Fruit fly (Drosophila melanogaster) whole organism, embryonic: Measurements from ENCODE around the gene CtBP.
A peak's percentile ranks its signal among the peaks of the same experiment; 100 is the strongest.

ENCODE experiments used
- Adf1 ChIP-seq: fragments of 200-800 bp; sonication (Bioruptor generic); IDR thresholded peaks from 2 replicates; pipeline ENCODE4 v1.3.6; 2022; ENCODE audit warnings: missing biosample characterization, missing genetic modification characterization
- CG10959 ChIP-seq: fragments of 200-800 bp; sonication (Bioruptor generic); IDR thresholded peaks from 2 replicates; pipeline ENCODE4 v1.3.6; 2022; ENCODE audit warnings: missing biosample characterization, missing genetic modification characterization
- CG10979 ChIP-seq: fragments of 200-800 bp; sonication (Bioruptor generic); optimal IDR thresholded peaks from 2 replicates; lab custom pipeline; 2018; ENCODE audit warnings: missing biosample characterization, mild to moderate bottlenecking, missing genetic modification characterization, moderate library complexity
- CG11398 ChIP-seq: fragments of 200-800 bp; sonication (Bioruptor generic); optimal IDR thresholded peaks from 2 replicates; lab custom pipeline; 2016; ENCODE audit warnings: missing biosample characterization, missing genetic modification characterization
- CG11723 ChIP-seq: fragments of 200-800 bp; sonication (Bioruptor generic); optimal IDR thresholded peaks from 2 replicates; lab custom pipeline; 2017; ENCODE audit warnings: missing biosample characterization, mild to moderate bottlenecking, missing genetic modification characterization
- CG12236 ChIP-seq: fragments of 200-800 bp; sonication (Bioruptor generic); optimal IDR thresholded peaks from 2 replicates; lab custom pipeline; 2016; ENCODE audit warnings: missing biosample characterization, missing genetic modification characterization
- CG13123 ChIP-seq: fragments of 200-800 bp; sonication (Bioruptor generic); optimal IDR thresholded peaks from 2 replicates; lab custom pipeline; 2016; ENCODE audit warnings: missing biosample characterization, missing genetic modification characterization
- CG1647 ChIP-seq: fragments of 200-800 bp; sonication (Bioruptor generic); optimal IDR thresholded peaks from 3 replicates; lab custom pipeline; 2016; ENCODE audit warnings: missing biosample characterization, missing genetic modification characterization
- CG32772 ChIP-seq: fragments of 200-800 bp; sonication (Bioruptor generic); IDR thresholded peaks from 2 replicates; pipeline ENCODE4 v1.3.6; 2022; ENCODE audit warnings: missing biosample characterization, missing genetic modification characterization
- CG3838 ChIP-seq: fragments of 200-800 bp; sonication (Bioruptor generic); optimal IDR thresholded peaks from 3 replicates; lab custom pipeline; 2016; ENCODE audit warnings: missing biosample characterization, missing genetic modification characterization
- CG4404 ChIP-seq: fragments of 200-800 bp; sonication (Bioruptor generic); IDR thresholded peaks from 2 replicates; pipeline ENCODE4 v1.3.6; 2022; ENCODE audit warnings: missing biosample characterization, missing genetic modification characterization
- CG6654 ChIP-seq: fragments of 200-800 bp; sonication (Bioruptor generic); optimal IDR thresholded peaks from 2 replicates; lab custom pipeline; 2017; ENCODE audit warnings: missing biosample characterization, mild to moderate bottlenecking, missing genetic modification characterization
- CG6813 ChIP-seq: fragments of 200-800 bp; sonication (Bioruptor generic); optimal IDR thresholded peaks from 2 replicates; lab custom pipeline; 2017; ENCODE audit warnings: missing biosample characterization, missing genetic modification characterization, mild to moderate bottlenecking, moderate library complexity, missing genetic modification reagents
- CG6854 ChIP-seq: fragments of 200-800 bp; sonication (Bioruptor generic); optimal IDR thresholded peaks from 3 replicates; lab custom pipeline; 2017; ENCODE audit warnings: missing biosample characterization, mild to moderate bottlenecking, missing genetic modification characterization
- CG7745 ChIP-seq: fragments of 200-800 bp; sonication (Bioruptor generic); optimal IDR thresholded peaks from 2 replicates; lab custom pipeline; 2018; ENCODE audit warnings: missing biosample characterization, mild to moderate bottlenecking, missing genetic modification characterization, moderate library complexity
- CG8924 ChIP-seq: fragments of 200-800 bp; optimal IDR thresholded peaks from 3 replicates; lab custom pipeline; 2019; ENCODE audit warnings: missing biosample characterization, mild to moderate bottlenecking, missing genetic modification characterization, moderate library complexity
- Deaf1 ChIP-seq: fragments of 200-800 bp; optimal IDR thresholded peaks from 3 replicates; lab custom pipeline; 2019; ENCODE audit warnings: missing biosample characterization, mild to moderate bottlenecking, missing genetic modification characterization, moderate library complexity
- Drgx ChIP-seq: fragments of 200-800 bp; sonication (Bioruptor generic); IDR thresholded peaks from 2 replicates; pipeline ENCODE4 v1.3.6; 2022; ENCODE audit warnings: missing biosample characterization, missing genetic modification characterization
- Ets97D ChIP-seq: fragments of 200-800 bp; sonication (Bioruptor generic); optimal IDR thresholded peaks from 3 replicates; lab custom pipeline; 2016; ENCODE audit warnings: missing biosample characterization, missing genetic modification characterization
- Fer1 ChIP-seq: fragments of 200-800 bp; sonication (Bioruptor generic); optimal IDR thresholded peaks from 2 replicates; lab custom pipeline; 2017; ENCODE audit warnings: missing biosample characterization, mild to moderate bottlenecking, missing genetic modification characterization
- HLH54F ChIP-seq: fragments of 200-800 bp; sonication (Bioruptor generic); optimal IDR thresholded peaks from 3 replicates; lab custom pipeline; 2016; ENCODE audit warnings: missing biosample characterization, missing genetic modification characterization
- Hey ChIP-seq: fragments of 200-800 bp; sonication (Bioruptor generic); optimal IDR thresholded peaks from 3 replicates; lab custom pipeline; 2018; ENCODE audit warnings: missing biosample characterization, mild to moderate bottlenecking, missing genetic modification characterization
- Lhr ChIP-seq: fragments of 200-800 bp; sonication (Bioruptor generic); optimal IDR thresholded peaks from 3 replicates; lab custom pipeline; 2017; ENCODE audit warnings: mild to moderate bottlenecking, missing biosample characterization, missing genetic modification reagents, missing genetic modification characterization
- Meics ChIP-seq: fragments of 200-800 bp; sonication (Bioruptor generic); optimal IDR thresholded peaks from 2 replicates; lab custom pipeline; 2017; ENCODE audit warnings: missing biosample characterization, mild to moderate bottlenecking, missing genetic modification characterization
- NfI ChIP-seq: fragments of 200-800 bp; sonication (Bioruptor generic); optimal IDR thresholded peaks from 3 replicates; lab custom pipeline; 2018; ENCODE audit warnings: missing biosample characterization, mild to moderate bottlenecking, missing genetic modification characterization, moderate library complexity
- Oaz ChIP-seq: fragments of 200-800 bp; sonication (Bioruptor generic); IDR thresholded peaks from 2 replicates; pipeline ENCODE4 v1.3.6; 2022; ENCODE audit warnings: missing biosample characterization, missing genetic modification characterization
- Oli ChIP-seq: fragments of 200-800 bp; sonication (Bioruptor generic); optimal IDR thresholded peaks from 2 replicates; lab custom pipeline; 2018; ENCODE audit warnings: missing biosample characterization, mild to moderate bottlenecking, missing genetic modification characterization, moderate library complexity
- Opbp ChIP-seq: fragments of 200-800 bp; sonication (Bioruptor generic); IDR thresholded peaks from 3 replicates; pipeline ENCODE4 v1.3.6; 2022; ENCODE audit warnings: missing biosample characterization, missing genetic modification characterization; ENCODE audit not compliant: partially characterized antibody
- Scr ChIP-seq: fragments of 200-800 bp; sonication (Bioruptor generic); IDR thresholded peaks from 2 replicates; pipeline ENCODE4 v1.3.6; 2022; ENCODE audit warnings: missing biosample characterization, missing genetic modification characterization; ENCODE audit not compliant: partially characterized antibody
- Usf ChIP-seq: fragments of 200-800 bp; sonication (Bioruptor generic); optimal IDR thresholded peaks from 2 replicates; lab custom pipeline; 2017; ENCODE audit warnings: missing genotype, missing biosample characterization, missing genetic modification characterization
- YL-1 ChIP-seq: fragments of 200-800 bp; sonication (Bioruptor generic); optimal IDR thresholded peaks from 3 replicates; lab custom pipeline; 2017; ENCODE audit warnings: missing biosample characterization, mild to moderate bottlenecking, missing genetic modification characterization
- ap ChIP-seq: fragments of 200-800 bp; sonication (Bioruptor generic); IDR thresholded peaks from 2 replicates; pipeline ENCODE4 v1.3.6; 2022; ENCODE audit warnings: missing biosample characterization, missing genetic modification characterization
- corto ChIP-seq: fragments of 200-800 bp; sonication (Bioruptor generic); optimal IDR thresholded peaks from 2 replicates; lab custom pipeline; 2016; ENCODE audit warnings: missing biosample characterization, mild to moderate bottlenecking, missing genetic modification characterization, moderate library complexity
- crol ChIP-seq: fragments of 200-800 bp; sonication (Bioruptor generic); IDR thresholded peaks from 2 replicates; pipeline ENCODE4 v1.3.6; 2022; ENCODE audit warnings: missing biosample characterization, missing genetic modification characterization
- eve ChIP-seq, 2 experiments: fragments of >200 bp; optimal IDR thresholded peaks; 2 replicates each; lab custom pipeline; 2017; ENCODE audit warnings: missing biosample characterization in 2 of 2, missing genetic modification characterization in 2 of 2
- gcm ChIP-seq: fragments of 200-800 bp; sonication (Bioruptor generic); optimal IDR thresholded peaks from 2 replicates; lab custom pipeline; 2019; ENCODE audit warnings: missing biosample characterization, mild to moderate bottlenecking, missing genetic modification characterization, moderate library complexity
- h ChIP-seq: fragments of >200 bp; optimal IDR thresholded peaks from 2 replicates; lab custom pipeline; 2017
- jing ChIP-seq: fragments of 200-800 bp; sonication (Bioruptor generic); optimal IDR thresholded peaks from 2 replicates; lab custom pipeline; 2018; ENCODE audit warnings: missing biosample characterization, mild to moderate bottlenecking, missing genetic modification characterization
- kni ChIP-seq: fragments of 200-800 bp; sonication (Bioruptor generic); optimal IDR thresholded peaks from 3 replicates; lab custom pipeline; 2017; ENCODE audit warnings: mild to moderate bottlenecking, missing biosample characterization, missing genetic modification reagents, missing genetic modification characterization
- mirr ChIP-seq: fragments of 200-800 bp; sonication (Bioruptor generic); optimal IDR thresholded peaks from 3 replicates; lab custom pipeline; 2018; ENCODE audit warnings: missing biosample characterization, mild to moderate bottlenecking, missing genetic modification characterization
- nmo ChIP-seq: fragments of 200-800 bp; sonication (Bioruptor generic); optimal IDR thresholded peaks from 2 replicates; lab custom pipeline; 2018; ENCODE audit warnings: missing biosample characterization, mild to moderate bottlenecking, missing genetic modification characterization, moderate library complexity
- peb ChIP-seq: fragments of 200-800 bp; sonication (Bioruptor generic); IDR thresholded peaks from 2 replicates; pipeline ENCODE4 v1.3.6; 2022; ENCODE audit warnings: missing biosample characterization, missing genetic modification characterization
- phol ChIP-seq: fragments of 200-800 bp; sonication (Bioruptor generic); optimal IDR thresholded peaks from 3 replicates; lab custom pipeline; 2018; ENCODE audit warnings: missing biosample characterization, mild to moderate bottlenecking, missing genetic modification characterization, moderate library complexity
- run ChIP-seq: fragments of 200-800 bp; sonication (Bioruptor generic); optimal IDR thresholded peaks from 3 replicates; lab custom pipeline; 2018; ENCODE audit warnings: missing biosample characterization, mild to moderate bottlenecking, missing genetic modification characterization
- sc ChIP-seq, 3 experiments: fragments of >200 bp in 2 of 3; fragments of 200-800 bp in 1 of 3; sonication (Bioruptor generic) in 1 of 3; optimal IDR thresholded peaks; 2 replicates in 2 of 3; 3 replicates in 1 of 3; lab custom pipeline; 2017; ENCODE audit warnings: mild to moderate bottlenecking in 1 of 3, missing biosample characterization in 1 of 3, missing genetic modification characterization in 1 of 3, missing genetic modification reagents in 1 of 3
- so ChIP-seq: fragments of 200-800 bp; sonication (Bioruptor generic); IDR thresholded peaks from 3 replicates; pipeline ENCODE4 v1.3.6; 2022; ENCODE audit warnings: missing biosample characterization, missing genetic modification characterization
- stc ChIP-seq: fragments of 200-800 bp; sonication (Bioruptor generic); IDR thresholded peaks from 2 replicates; pipeline ENCODE4 v1.3.6; 2022; ENCODE audit warnings: missing biosample characterization, missing genetic modification characterization
- tap ChIP-seq: fragments of 200-800 bp; optimal IDR thresholded peaks from 3 replicates; lab custom pipeline; 2019; ENCODE audit warnings: missing biosample characterization, mild to moderate bottlenecking, missing genetic modification characterization, moderate library complexity
- tgo ChIP-seq: fragments of 200-800 bp; sonication (Bioruptor generic); IDR thresholded peaks from 3 replicates; pipeline ENCODE4 v1.3.6; 2022; ENCODE audit warnings: missing biosample characterization, missing genetic modification characterization
- toy ChIP-seq: fragments of 200-800 bp; sonication (Bioruptor generic); IDR thresholded peaks from 2 replicates; pipeline ENCODE4 v1.3.6; 2022; ENCODE audit warnings: missing biosample characterization, missing genetic modification characterization
- yki ChIP-seq: fragments of >200 bp; optimal IDR thresholded peaks from 3 replicates; lab custom pipeline; 2018
- zf30C ChIP-seq: fragments of 200-800 bp; sonication (Bioruptor generic); optimal IDR thresholded peaks from 3 replicates; lab custom pipeline; 2018; ENCODE audit warnings: missing biosample characterization, mild to moderate bottlenecking, missing genetic modification characterization

Gene CtBP

dm6 chr3R:12974447-12974846 is 37.0 kb upstream of the CtBP start (continued):
- TF ChIP-seq Deaf1 (tag; lab: Kevin White, UChicago) (peak; percentile 59), kni (GFP tag; lab: Kevin White, UChicago) (no peak), crol (GFP tag; lab: Robert Waterston, UW) (no peak), peb (GFP tag; lab: Robert Waterston, UW) (no peak), zf30C (GFP tag; lab: Kevin White, UChicago) (peak; percentile 21), tgo (GFP tag; lab: Robert Waterston, UW) (peak; percentile 33; the same call in 1 of the 3 replicates), so (GFP tag; lab: Robert Waterston, UW) (no peak), ap (GFP tag; lab: Robert Waterston, UW) (no peak), eve (GFP tag; optimal IDR thresholded peaks at IDR 0.05; lab: Kevin White, UChicago) (no peak), Usf (GFP tag; lab: Kevin White, UChicago) (no peak), h (lab: Kevin White, UChicago) (no peak), CG13123 (GFP tag; lab: Kevin White, UChicago) (no peak), toy (GFP tag; lab: Robert Waterston, UW) (no peak), Adf1 (GFP tag; lab: Robert Waterston, UW) (no peak), Ets97D (GFP tag; lab: Kevin White, UChicago) (no peak), phol (no peak), Lhr (GFP tag; lab: Kevin White, UChicago) (no peak), CG3838 (no peak), stc (GFP tag; lab: Robert Waterston, UW) (no peak), jing (GFP tag; lab: Kevin White, UChicago) (no peak), CG10959 (no peak), run (tag; lab: Kevin White, UChicago) (no peak), CG6654 (GFP tag; lab: Kevin White, UChicago) (no peak), CG1647 (GFP tag; lab: Kevin White, UChicago) (no peak), Meics (GFP tag; lab: Kevin White, UChicago) (peak; percentile 14), Oaz (GFP tag; lab: Robert Waterston, UW) (no peak), tap (tag; lab: Kevin White, UChicago) (no peak), YL-1 (GFP tag; lab: Kevin White, UChicago) (no peak), NfI (GFP tag; lab: Kevin White, UChicago) (no peak), Opbp (GFP tag; lab: Robert Waterston, UW) (no peak), Hey (tag; lab: Kevin White, UChicago) (no peak), CG11398 (GFP tag; lab: Kevin White, UChicago) (no peak), Oli (tag; lab: Kevin White, UChicago) (peak; percentile 2), nmo (no peak), Drgx (no peak), HLH54F (GFP tag; lab: Kevin White, UChicago) (no peak), CG6854 (GFP tag; lab: Kevin White, UChicago) (no peak), yki (lab: Kevin White, UChicago) (no peak), mirr (GFP tag; lab: Kevin White, UChicago) (no peak), CG6813 (GFP tag; lab: Kevin White, UChicago) (no peak), gcm (GFP tag; lab: Kevin White, UChicago) (no peak), sc (optimal IDR thresholded peaks at IDR 0.05; lab: Kevin White, UChicago) (no peak), sc (GFP tag; optimal IDR thresholded peaks at IDR 0.05; lab: Kevin White, UChicago) (no peak), Scr (GFP tag; lab: Robert Waterston, UW) (no peak), Fer1 (GFP tag; lab: Kevin White, UChicago) (no peak), CG8924 (tag; lab: Kevin White, UChicago) (peak; percentile 11), CG32772 (no peak), corto (peak; percentile 28), CG4404 (no peak), CG12236 (GFP tag; lab: Kevin White, UChicago) (no peak), CG10979 (tag; lab: Kevin White, UChicago) (peak; percentile 12), CG11723 (no peak), CG7745 (tag; lab: Kevin White, UChicago) (no peak)
